Fruit fly (Drosophila melanogaster): ENCODE data around the gene robo2.

robo2 gene

DNA sequence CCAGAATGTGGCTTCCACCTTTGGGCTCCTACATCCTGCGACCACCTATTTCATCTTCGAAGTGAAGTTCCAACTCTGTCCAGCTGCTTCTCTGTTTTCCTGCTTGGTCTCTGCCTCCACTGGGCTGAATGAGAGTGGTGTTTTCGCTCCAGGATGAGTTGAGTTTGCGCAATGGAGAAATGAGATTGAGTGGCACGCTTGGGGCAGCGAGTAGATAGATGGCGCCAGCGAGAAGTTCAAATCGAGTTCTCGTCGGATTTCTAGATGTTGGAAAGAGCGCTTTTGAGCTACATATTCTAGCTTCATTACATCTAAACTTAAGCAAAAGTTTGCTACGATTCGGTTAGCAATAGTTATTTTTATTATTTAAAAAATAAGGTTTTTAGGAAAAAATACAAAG, 74.2 kb downstream of the robo2 start:
- TF ChIP-seq Trl (optimal IDR thresholded peaks at IDR 0.05), result peak; percentile 3 to 5
- TF ChIP-seq Trl (GFP tag; optimal IDR thresholded peaks at IDR 0.05), result no peak
- TF ChIP-seq CG12155 (GFP tag; optimal IDR thresholded peaks at IDR 0.05), result peak; percentile 50
- peak; percentile 90 for TF ChIP-seq ewg (GFP tag; optimal IDR thresholded peaks at IDR 0.05)
- TF ChIP-seq salm (tag; optimal IDR thresholded peaks at IDR 0.05), result no peak
- TF ChIP-seq insv (GFP tag; optimal IDR thresholded peaks at IDR 0.05), result no peak
- no peak for TF ChIP-seq sens-2 (GFP tag; IDR thresholded peaks at IDR 0.05)
- TF ChIP-seq CG12769 (tag; optimal IDR thresholded peaks at IDR 0.05), result no peak
- TF ChIP-seq CTCF (GFP tag; optimal IDR thresholded peaks at IDR 0.05), result peak; percentile 80

- TF ChIP-seq CG13296 (GFP tag; optimal IDR thresholded peaks at IDR 0.05) (no peak), CG7839 (tag; optimal IDR thresholded peaks at IDR 0.05) (no peak)
These were observed 76.2 kb downstream of the robo2 start, which contains the start of the genes CG33922 and Cdlc2 for dm6 chr2L:1344071-1344470. Gene CG33922, minus strand, starts transcription at chr2L:1344171. Gene Cdlc2, plus strand, starts transcription at chr2L:1344400.

DNA sequence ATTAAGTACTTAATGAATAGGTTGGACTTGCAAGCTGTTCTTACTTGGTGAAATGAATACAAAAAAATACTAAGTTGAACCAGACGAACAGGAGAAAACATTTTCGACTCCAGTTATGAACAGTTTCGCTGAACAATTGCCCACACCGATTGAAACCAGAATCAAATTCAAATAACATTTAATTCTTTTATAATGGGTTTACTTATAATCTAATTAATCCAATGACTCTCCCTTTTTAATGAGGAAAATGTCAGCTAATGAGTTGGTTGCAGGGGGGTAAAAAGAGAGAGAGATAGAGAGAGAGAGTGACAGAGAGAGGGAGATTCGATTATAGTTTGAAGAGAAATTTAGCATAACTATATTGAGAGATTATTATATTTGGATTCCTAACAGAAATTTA, 78.3 kb downstream of the robo2 start, which contains the start of gene CG33923:
Gene CG33923, minus strand, starts transcription at position 101 of the 400 bp plus-strand sequence.
- TF ChIP-seq MTF-1 (GFP tag; optimal IDR thresholded peaks at IDR 0.05; ENCODE audit: borderline replicate concordance) (no peak), D (optimal IDR thresholded peaks at IDR 0.05) (no peak), D (GFP tag; optimal IDR thresholded peaks at IDR 0.05) (no peak), CG4707 (GFP tag; optimal IDR thresholded peaks at IDR 0.05) (no peak), Fer2 (tag; optimal IDR thresholded peaks at IDR 0.05) (no peak), exex (tag; optimal IDR thresholded peaks at IDR 0.05) (no peak), tap (tag; optimal IDR thresholded peaks at IDR 0.05) (no peak), CG16779 (GFP tag; IDR thresholded peaks at IDR 0.05) (no peak), CG11560 (tag; IDR thresholded peaks at IDR 0.05) (no peak), B-H2 (GFP tag; optimal IDR thresholded peaks at IDR 0.05) (no peak), CG17912 (GFP tag; optimal IDR thresholded peaks at IDR 0.05) (no peak), CG10274 (GFP tag; optimal IDR thresholded peaks at IDR 0.05) (no peak), CG4360 (GFP tag; IDR thresholded peaks at IDR 0.05) (no peak), CG17328 (GFP tag; IDR thresholded peaks at IDR 0.05) (no peak), Rx (GFP tag; IDR thresholded peaks at IDR 0.05) (no peak), CG3281 (GFP tag; optimal IDR thresholded peaks at IDR 0.05) (no peak), CG11247 (GFP tag; IDR thresholded peaks at IDR 0.05) (no peak), CG15011 (GFP tag; optimal IDR thresholded peaks at IDR 0.05) (no peak), gro (GFP tag; optimal IDR thresholded peaks at IDR 0.05) (no peak), Sox100B (GFP tag; optimal IDR thresholded peaks at IDR 0.05) (no peak)

dm6 chr2L:1333828-1334227, 86.4 kb downstream of the robo2 start, which contains the start of gene CG5440:
Gene CG5440, plus strand, starts transcription at chr2L:1334128.
- TF ChIP-seq CrebB (tag; optimal IDR thresholded peaks at IDR 0.05) (no peak), Hsf (GFP tag; optimal IDR thresholded peaks at IDR 0.05) (no peak), twi (tag; optimal IDR thresholded peaks at IDR 0.05) (no peak), cad (GFP tag; optimal IDR thresholded peaks at IDR 0.05) (no peak), ranshi (GFP tag; IDR thresholded peaks at IDR 0.05) (no peak), CG33557 (GFP tag; optimal IDR thresholded peaks at IDR 0.05) (no peak), h (optimal IDR thresholded peaks at IDR 0.05) (no peak), slbo (GFP tag; IDR thresholded peaks at IDR 0.05) (no peak), CG7839 (tag; optimal IDR thresholded peaks at IDR 0.05) (no peak)
